Worm (Caenorhabditis elegans) whole organism, L4/young adult: Measurements from ENCODE around the gene rom-1.

Experiments
- W03F9.2 ChIP-seq: fragments of 150-350 bp; optimal IDR thresholded peaks from 2 replicates; lab custom pipeline; 2014; ENCODE audit warnings: missing biosample characterization, missing genetic modification characterization
- dao-5 ChIP-seq: sonication (generic microtip); optimal IDR thresholded peaks from 2 replicates; lab custom pipeline; 2016; ENCODE audit warnings: missing genotype, missing genetic modification characterization, moderate library complexity, missing compliant biosample characterization
- him-1 ChIP-seq: sonication (generic microtip); optimal IDR thresholded peaks from 2 replicates; lab custom pipeline; 2016; ENCODE audit warnings: missing genotype, missing genetic modification reagents, missing genetic modification characterization, missing compliant biosample characterization

DNA sequence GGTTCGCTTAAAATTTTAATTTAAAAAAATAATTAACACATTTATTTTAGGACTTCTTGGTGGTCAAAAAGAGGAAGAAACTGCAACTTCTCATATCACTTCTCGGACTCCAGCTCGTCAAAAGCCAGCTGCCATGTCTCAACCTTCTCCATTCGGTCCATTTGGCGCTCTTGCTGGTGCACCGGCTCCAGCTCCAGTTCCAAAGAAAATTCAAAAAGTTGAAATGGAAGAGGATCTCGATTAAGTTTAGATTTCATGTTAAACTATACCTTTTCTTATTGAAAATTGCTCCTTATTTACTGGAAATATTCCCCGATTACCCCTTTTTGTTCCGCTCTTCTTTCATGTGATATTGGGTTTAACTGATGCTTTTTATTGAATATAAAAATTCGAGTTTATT is 6.7 kb downstream of the rom-1 start:
- TF ChIP-seq him-1 (tag; lab: Kevin White, UChicago) (no peak), dao-5 (no peak), W03F9.2 (tag; lab: Kevin White, UChicago) (no peak)
